Worm (Caenorhabditis elegans) whole organism, mixed stage, embryonic: Measurements from ENCODE around the gene T20D4.19.

Experiments
- blmp-1 ChIP-seq: fragments of 150-350 bp; optimal IDR thresholded peaks from 2 replicates; lab custom pipeline; 2014; ENCODE audit warnings: missing biosample characterization, missing genetic modification characterization
- cnd-1 ChIP-seq: fragments of 200-800 bp; sonication (Bioruptor generic); optimal IDR thresholded peaks from 2 replicates; lab custom pipeline; 2018; ENCODE audit warnings: mild to moderate bottlenecking, missing genetic modification characterization, missing compliant biosample characterization
- elt-1 ChIP-seq: sonication (generic microtip); optimal IDR thresholded peaks from 2 replicates; lab custom pipeline; 2017; ENCODE audit warnings: missing genetic modification characterization, mild to moderate bottlenecking, missing compliant biosample characterization, antibody characterized with exemption, moderate library complexity, borderline replicate concordance; ENCODE audit not compliant: insufficient read depth
- lin-13 ChIP-seq: fragments of 150-350 bp; optimal IDR thresholded peaks from 2 replicates; lab custom pipeline; 2014; ENCODE audit warnings: missing biosample characterization, missing genetic modification characterization
- mep-1 ChIP-seq: fragments of 150-350 bp; optimal IDR thresholded peaks from 2 replicates; lab custom pipeline; 2017; ENCODE audit warnings: missing biosample characterization, missing genetic modification reagents, missing genetic modification characterization, inconsistent platforms
- pha-4 ChIP-seq: fragments of 150-350 bp; optimal IDR thresholded peaks from 2 replicates; lab custom pipeline; 2018; ENCODE audit warnings: missing biosample characterization, missing genetic modification reagents, missing genetic modification characterization
- sptf-1 ChIP-seq: sonication (generic microtip); optimal IDR thresholded peaks from 2 replicates; lab custom pipeline; 2017; ENCODE audit warnings: mild to moderate bottlenecking, missing genetic modification characterization, moderate library complexity, missing compliant biosample characterization
- unc-62 ChIP-seq: fragments of 150-350 bp; optimal IDR thresholded peaks from 2 replicates; lab custom pipeline; 2014; ENCODE audit warnings: missing biosample characterization, missing genetic modification reagents, missing genetic modification characterization
- zip-8 ChIP-seq: fragments of 150-350 bp; optimal IDR thresholded peaks from 2 replicates; lab custom pipeline; 2014; ENCODE audit warnings: missing biosample characterization, missing genetic modification characterization
- ztf-11 ChIP-seq: fragments of 150-350 bp; optimal IDR thresholded peaks from 2 replicates; lab custom pipeline; 2014; ENCODE audit warnings: missing biosample characterization, missing genetic modification characterization

- TF ChIP-seq cnd-1 (tag; lab: Kevin White, UChicago), result no peak
- no peak for TF ChIP-seq elt-1 (tag; lab: Kevin White, UChicago)
- TF ChIP-seq blmp-1, result no peak
- TF ChIP-seq mep-1, result no peak
- TF ChIP-seq ztf-11 (tag; lab: Kevin White, UChicago), result no peak
- TF ChIP-seq sptf-1, result no peak
- no peak for TF ChIP-seq zip-8
- no peak for TF ChIP-seq unc-62 (GFP tag; lab: Kevin White, UChicago)
- TF ChIP-seq pha-4 (tag; lab: Kevin White, UChicago), result no peak
- no peak for TF ChIP-seq lin-13 (tag; lab: Kevin White, UChicago)
Observed at ce11 chrV:3455135-3455747, 23.8 kb upstream of the T20D4.19 start.
